Worm (Caenorhabditis elegans) whole organism, L1 larva: ENCODE results near the gene del-2.

Source experiments
- aly-2 ChIP-seq: fragments of 150-350 bp; optimal IDR thresholded peaks from 2 replicates; lab custom pipeline; 2014; ENCODE audit warnings: missing biosample characterization, missing genetic modification characterization
- fkh-10 ChIP-seq: sonication (generic microtip); optimal IDR thresholded peaks from 2 replicates; lab custom pipeline; 2017; ENCODE audit warnings: missing biosample characterization, missing genetic modification reagents, missing genetic modification characterization
- lin-13 ChIP-seq: fragments of 150-350 bp; optimal IDR thresholded peaks from 2 replicates; lab custom pipeline; 2014; ENCODE audit warnings: missing biosample characterization, missing genetic modification reagents, missing genetic modification characterization
- lin-14 ChIP-seq: fragments of 200-800 bp; sonication (Bioruptor generic); optimal IDR thresholded peaks from 2 replicates; lab custom pipeline; 2018; ENCODE audit warnings: mild to moderate bottlenecking, missing genetic modification characterization, moderate library complexity, missing compliant biosample characterization
- lsy-2 ChIP-seq, 2 experiments: fragments of 150-350 bp; optimal IDR thresholded peaks; 2 replicates each; lab custom pipeline; 2014; ENCODE audit warnings: missing biosample characterization in 2 of 2, missing genetic modification characterization in 2 of 2
- nhr-12 ChIP-seq: sonication (generic microtip); optimal IDR thresholded peaks from 2 replicates; lab custom pipeline; 2017; ENCODE audit warnings: missing biosample characterization, missing genetic modification characterization
- pag-3 ChIP-seq: sonication (generic microtip); optimal IDR thresholded peaks from 2 replicates; lab custom pipeline; 2017; ENCODE audit warnings: missing genetic modification characterization, mild to moderate bottlenecking, missing compliant biosample characterization, antibody characterized with exemption, borderline replicate concordance; ENCODE audit not compliant: insufficient read depth
- unc-86 ChIP-seq: sonication (generic microtip); optimal IDR thresholded peaks from 2 replicates; lab custom pipeline; 2016; ENCODE audit warnings: missing genetic modification characterization, missing compliant biosample characterization
- xbp-1 ChIP-seq: sonication (generic microtip); optimal IDR thresholded peaks from 2 replicates; lab custom pipeline; 2016; ENCODE audit warnings: missing genetic modification characterization, missing compliant biosample characterization
- ztf-4 ChIP-seq: fragments of 150-350 bp; optimal IDR thresholded peaks from 2 replicates; lab custom pipeline; 2014; ENCODE audit warnings: missing biosample characterization, missing genetic modification characterization

DNA sequence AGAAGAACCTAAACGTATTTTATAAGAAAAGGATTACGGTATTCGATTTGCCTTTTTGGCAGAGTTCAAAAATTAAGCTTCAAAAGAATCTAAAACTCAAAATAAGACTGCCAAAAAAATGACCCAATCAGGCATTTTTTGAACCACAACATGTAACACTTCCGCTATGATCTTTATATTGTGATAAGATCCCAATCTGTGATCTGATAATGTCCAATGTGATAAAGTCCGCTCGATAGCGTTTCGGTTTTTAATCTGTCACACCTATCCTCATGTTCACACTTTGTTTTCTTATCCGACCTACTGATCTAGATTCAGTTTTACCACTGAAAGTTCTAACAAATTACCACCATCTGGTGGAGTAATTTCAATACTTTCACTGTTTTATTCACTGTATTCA lies 27.8 kb downstream of the del-2 start:
- TF ChIP-seq unc-86 (tag; lab: Kevin White, UChicago) (no peak), fkh-10 (GFP tag; lab: Kevin White, UChicago) (no peak), pag-3 (tag; lab: Kevin White, UChicago) (no peak), lin-13 (no peak), lsy-2 (tag; optimal IDR thresholded peaks at IDR 0.05; lab: Kevin White, UChicago) (no peak), aly-2 (no peak), lin-14 (no peak), ztf-4 (tag; lab: Kevin White, UChicago) (no peak), nhr-12 (no peak), xbp-1 (tag; lab: Kevin White, UChicago) (no peak)
